Worm (Caenorhabditis elegans) whole organism, mixed stage, embryonic: ENCODE measurements around the gene memi-3.

Source experiments
- ces-1 ChIP-seq: fragments of 150-350 bp; optimal IDR thresholded peaks from 2 replicates; lab custom pipeline; 2014; ENCODE audit warnings: missing biosample characterization, missing genetic modification reagents, missing genetic modification characterization
- elt-1 ChIP-seq: sonication (generic microtip); optimal IDR thresholded peaks from 2 replicates; lab custom pipeline; 2017; ENCODE audit warnings: missing genetic modification characterization, mild to moderate bottlenecking, missing compliant biosample characterization, antibody characterized with exemption, moderate library complexity, borderline replicate concordance; ENCODE audit not compliant: insufficient read depth
- elt-3 ChIP-seq: fragments of 150-350 bp; optimal IDR thresholded peaks from 2 replicates; lab custom pipeline; 2014; ENCODE audit warnings: missing biosample characterization, missing genetic modification characterization
- flh-1 ChIP-seq: fragments of 200-800 bp; sonication (Bioruptor generic); optimal IDR thresholded peaks from 2 replicates; lab custom pipeline; 2018; ENCODE audit warnings: mild to moderate bottlenecking, missing genetic modification characterization, moderate library complexity, missing compliant biosample characterization
- hlh-1 ChIP-seq: fragments of 150-350 bp; optimal IDR thresholded peaks from 2 replicates; lab custom pipeline; 2014; ENCODE audit warnings: missing biosample characterization, missing genetic modification reagents, missing genetic modification characterization
- mep-1 ChIP-seq: fragments of 150-350 bp; optimal IDR thresholded peaks from 2 replicates; lab custom pipeline; 2017; ENCODE audit warnings: missing biosample characterization, missing genetic modification reagents, missing genetic modification characterization, inconsistent platforms
- nhr-76 ChIP-seq: sonication (generic microtip); optimal IDR thresholded peaks from 2 replicates; lab custom pipeline; 2017; ENCODE audit warnings: missing biosample characterization, missing genetic modification characterization
- pha-4 ChIP-seq: fragments of 150-350 bp; optimal IDR thresholded peaks from 2 replicates; lab custom pipeline; 2018; ENCODE audit warnings: missing biosample characterization, missing genetic modification reagents, missing genetic modification characterization
- snpc-4 ChIP-seq: fragments of 150-350 bp; optimal IDR thresholded peaks from 2 replicates; lab custom pipeline; 2014; ENCODE audit warnings: missing biosample characterization, missing genetic modification characterization
- unc-39 ChIP-seq: fragments of 150-350 bp; optimal IDR thresholded peaks from 2 replicates; lab custom pipeline; 2014; ENCODE audit warnings: missing biosample characterization, missing genetic modification characterization
- unc-62 ChIP-seq: fragments of 150-350 bp; optimal IDR thresholded peaks from 2 replicates; lab custom pipeline; 2014; ENCODE audit warnings: missing biosample characterization, missing genetic modification reagents, missing genetic modification characterization
- ztf-11 ChIP-seq: fragments of 150-350 bp; optimal IDR thresholded peaks from 2 replicates; lab custom pipeline; 2014; ENCODE audit warnings: missing biosample characterization, missing genetic modification characterization

ce11 chrIV:11431448-11431847, 28.3 kb upstream of the memi-3 start:
- no peak for TF ChIP-seq flh-1
- no peak for TF ChIP-seq pha-4 (tag; lab: Kevin White, UChicago)
- no peak for TF ChIP-seq mep-1 (tag; lab: Kevin White, UChicago)
- no peak for TF ChIP-seq elt-3 (tag; lab: Kevin White, UChicago)
- TF ChIP-seq ces-1 (GFP tag; lab: Kevin White, UChicago): peak; percentile 98
- no peak for TF ChIP-seq unc-39 (tag; lab: Kevin White, UChicago)
- TF ChIP-seq unc-62 (GFP tag; lab: Kevin White, UChicago): no peak
- TF ChIP-seq nhr-76 (tag; lab: Kevin White, UChicago): no peak
- TF ChIP-seq snpc-4: no peak
- no peak for TF ChIP-seq elt-1 (tag; lab: Kevin White, UChicago)
- no peak for TF ChIP-seq hlh-1 (tag; lab: Kevin White, UChicago)
- TF ChIP-seq ztf-11 (tag; lab: Kevin White, UChicago): no peak
